Fruit fly (Drosophila melanogaster) whole organism, prepupa: Measurements from ENCODE around the gene hry.

Source experiments
- CG11762 ChIP-seq: fragments of 200-800 bp; sonication (Bioruptor generic); optimal IDR thresholded peaks from 3 replicates; lab custom pipeline; 2016; ENCODE audit warnings: missing biosample characterization, missing genetic modification characterization; ENCODE audit not compliant: insufficient read depth
- CG6854 ChIP-seq: fragments of 200-800 bp; sonication (Bioruptor generic); optimal IDR thresholded peaks from 2 replicates; lab custom pipeline; 2017; ENCODE audit warnings: missing biosample characterization, mild to moderate bottlenecking, missing genetic modification characterization
- OdsH ChIP-seq: fragments of 200-800 bp; sonication (Bioruptor generic); optimal IDR thresholded peaks from 3 replicates; lab custom pipeline; 2016; ENCODE audit warnings: missing biosample characterization, missing genetic modification characterization
- Sox15 ChIP-seq: fragments of 200-800 bp; sonication (Bioruptor generic); optimal IDR thresholded peaks from 3 replicates; lab custom pipeline; 2016; ENCODE audit warnings: missing biosample characterization, missing genetic modification characterization
- cyc ChIP-seq: fragments of 200-800 bp; sonication (Bioruptor generic); optimal IDR thresholded peaks from 3 replicates; lab custom pipeline; 2016; ENCODE audit warnings: missing biosample characterization, missing genetic modification characterization
- fkh ChIP-seq: fragments of 200-800 bp; sonication (Bioruptor generic); optimal IDR thresholded peaks from 3 replicates; lab custom pipeline; 2017; ENCODE audit warnings: missing biosample characterization, mild to moderate bottlenecking, missing genetic modification characterization, moderate library complexity
- pdm3 ChIP-seq: fragments of 200-800 bp; sonication (Bioruptor generic); optimal IDR thresholded peaks from 3 replicates; lab custom pipeline; 2016; ENCODE audit warnings: missing biosample characterization, missing genetic modification characterization
- svp ChIP-seq: fragments of 200-800 bp; sonication (Bioruptor generic); peaks from one replicate; lab custom pipeline; 2016; ENCODE audit warnings: missing biosample characterization, missing genetic modification characterization

DNA sequence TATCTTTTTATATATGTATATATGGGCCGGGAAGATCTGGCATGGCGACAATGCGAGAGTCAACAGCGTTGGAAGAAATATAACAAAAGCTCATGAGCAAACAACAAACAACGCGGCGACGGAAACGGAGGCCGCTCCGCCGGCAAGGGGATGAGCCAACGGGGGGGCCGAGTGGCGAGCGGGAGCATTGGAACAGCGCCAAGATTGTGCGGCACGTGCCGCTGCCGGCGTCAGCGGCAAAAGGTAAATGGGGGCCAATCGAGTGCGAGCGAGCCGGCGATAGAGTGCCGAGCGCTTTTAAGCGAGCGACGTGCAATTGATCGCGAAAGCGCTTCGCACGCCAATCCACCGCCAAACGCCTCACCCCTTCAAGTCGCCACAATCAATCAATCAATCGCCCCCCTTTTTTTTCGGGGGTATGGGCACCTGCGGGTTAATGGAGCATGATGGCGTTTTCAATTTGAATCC is 21.0 kb downstream of the hry start:
- TF ChIP-seq OdsH (GFP tag; lab: Kevin White, UChicago) (no peak), CG11762 (GFP tag; lab: Kevin White, UChicago) (peak; percentile 6), Sox15 (no peak), CG6854 (GFP tag; lab: Kevin White, UChicago) (peak; percentile 75), fkh (GFP tag; lab: Kevin White, UChicago) (peak; percentile 99), pdm3 (peak; percentile 18), cyc (GFP tag; lab: Kevin White, UChicago) (peak; percentile 14), svp (GFP tag; lab: Kevin White, UChicago) (peak; percentile 98)
